Worm (Caenorhabditis elegans) whole organism, midembryonic: ENCODE measurements around the gene fbxb-76.

ENCODE experiments used
- flt-1 ChIP-seq: fragments of 200-800 bp; sonication (Bioruptor generic); IDR thresholded peaks from 2 replicates; pipeline ENCODE4 v1.3.6; 2022; ENCODE audit warnings: missing genetic modification characterization, missing compliant biosample characterization
- ref-1 ChIP-seq: fragments of 200-800 bp; sonication (Bioruptor generic); conservative IDR thresholded peaks from 2 replicates; pipeline ENCODE4 v1.3.6; 2022; ENCODE audit warnings: missing genetic modification reagents, missing genetic modification characterization, missing compliant biosample characterization
- ztf-23 ChIP-seq: fragments of 200-800 bp; sonication (Bioruptor generic); IDR thresholded peaks from 2 replicates; pipeline ENCODE4 v1.3.6; 2022; ENCODE audit warnings: missing genetic modification reagents, missing genetic modification characterization, missing compliant biosample characterization
- ztf-29 ChIP-seq: fragments of 200-800 bp; sonication (Bioruptor generic); IDR thresholded peaks from 2 replicates; pipeline ENCODE4 v1.3.6; 2022; ENCODE audit warnings: missing genetic modification reagents, missing genetic modification characterization, missing compliant biosample characterization

DNA sequence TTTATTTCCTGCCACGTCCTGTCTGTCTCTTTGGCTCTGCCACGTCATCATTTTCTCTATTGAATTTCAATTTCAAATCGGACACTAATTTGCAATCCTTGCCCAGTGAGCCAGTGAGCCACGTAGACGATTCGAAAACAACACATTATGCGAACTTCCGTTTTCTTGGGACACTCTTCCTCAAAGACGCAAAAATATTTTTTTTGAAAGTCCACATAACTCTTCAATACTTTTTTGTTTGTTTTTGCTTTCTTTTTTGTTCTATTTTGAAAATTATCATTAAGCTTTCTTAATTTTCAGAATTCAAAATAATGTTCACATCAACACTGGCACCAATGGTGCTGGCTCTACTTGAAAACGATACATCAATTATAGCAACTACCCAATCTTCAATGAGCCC is 15.1 kb upstream of the fbxb-76 start, which contains the start of gene tag-89:
- no peak for TF ChIP-seq flt-1 (GFP tag; lab: Robert Waterston, UW)
- TF ChIP-seq ztf-23 = no peak
- TF ChIP-seq ztf-29 (GFP tag; lab: Robert Waterston, UW) = no peak
- TF ChIP-seq ref-1 (GFP tag; lab: Robert Waterston, UW) = no peak
